Fruit fly (Drosophila melanogaster) whole organism, prepupa: ENCODE measurements around the gene CG17078.
A peak's percentile ranks its signal among the peaks of the same experiment; 100 is the strongest.

Experiments
- CG10631 ChIP-seq: fragments of 200-800 bp; sonication (Bioruptor generic); optimal IDR thresholded peaks from 2 replicates; lab custom pipeline; 2016; ENCODE audit warnings: missing biosample characterization, missing genetic modification characterization
- CG10669 ChIP-seq: fragments of 200-800 bp; sonication (Bioruptor generic); optimal IDR thresholded peaks from 3 replicates; lab custom pipeline; 2018; ENCODE audit warnings: missing biosample characterization, mild to moderate bottlenecking, missing genetic modification characterization, moderate library complexity
- CG11762 ChIP-seq: fragments of 200-800 bp; sonication (Bioruptor generic); optimal IDR thresholded peaks from 3 replicates; lab custom pipeline; 2016; ENCODE audit warnings: missing biosample characterization, missing genetic modification characterization; ENCODE audit not compliant: insufficient read depth
- CG15336 ChIP-seq: fragments of 200-800 bp; sonication (Bioruptor generic); IDR thresholded peaks from 2 replicates; pipeline ENCODE4 v1.3.6; 2022; ENCODE audit warnings: missing biosample characterization, missing genetic modification characterization
- CG1621 ChIP-seq: fragments of 200-800 bp; sonication (Bioruptor generic); optimal IDR thresholded peaks from 3 replicates; lab custom pipeline; 2018; ENCODE audit warnings: missing biosample characterization, mild to moderate bottlenecking, missing genetic modification characterization
- CG16779 ChIP-seq: fragments of 200-800 bp; sonication (Bioruptor generic); optimal IDR thresholded peaks from 3 replicates; lab custom pipeline; 2017; ENCODE audit warnings: missing biosample characterization, mild to moderate bottlenecking, missing genetic modification characterization
- CG3032 ChIP-seq: fragments of 200-800 bp; optimal IDR thresholded peaks from 2 replicates; lab custom pipeline; 2019; ENCODE audit warnings: missing biosample characterization, mild to moderate bottlenecking, missing genetic modification characterization, moderate library complexity
- CG31627 ChIP-seq: fragments of 200-800 bp; sonication (Bioruptor generic); optimal IDR thresholded peaks from 3 replicates; lab custom pipeline; 2016; ENCODE audit warnings: missing biosample characterization, missing genetic modification characterization
- CG32006 ChIP-seq: fragments of 200-800 bp; sonication (Bioruptor generic); optimal IDR thresholded peaks from 3 replicates; lab custom pipeline; 2017; ENCODE audit warnings: missing biosample characterization, mild to moderate bottlenecking, missing genetic modification characterization
- CG34406 ChIP-seq: fragments of 200-800 bp; sonication (Bioruptor generic); optimal IDR thresholded peaks from 3 replicates; lab custom pipeline; 2016; ENCODE audit warnings: missing biosample characterization, missing genetic modification characterization
- CG4318 ChIP-seq: fragments of 200-800 bp; sonication (Bioruptor generic); optimal IDR thresholded peaks from 3 replicates; lab custom pipeline; 2017; ENCODE audit warnings: missing biosample characterization, mild to moderate bottlenecking, missing genetic modification characterization
- CG6792 ChIP-seq: fragments of 200-800 bp; sonication (Bioruptor generic); optimal IDR thresholded peaks from 3 replicates; lab custom pipeline; 2016; ENCODE audit warnings: missing biosample characterization, missing genetic modification characterization
- CG6808 ChIP-seq: fragments of 200-800 bp; sonication (Bioruptor generic); optimal IDR thresholded peaks from 3 replicates; lab custom pipeline; 2017; ENCODE audit warnings: missing biosample characterization, missing genetic modification characterization, mild to moderate bottlenecking, moderate library complexity, missing genetic modification reagents
- CG7368 ChIP-seq: fragments of 200-800 bp; sonication (Bioruptor generic); optimal IDR thresholded peaks from 3 replicates; lab custom pipeline; 2016; ENCODE audit warnings: missing biosample characterization, missing genetic modification characterization
- CG8119 ChIP-seq: fragments of 200-800 bp; sonication (Bioruptor generic); IDR thresholded peaks from 3 replicates; pipeline ENCODE4 v1.3.6; 2022; ENCODE audit warnings: missing biosample characterization, missing genetic modification characterization
- CG8319 ChIP-seq: fragments of 200-800 bp; sonication (Bioruptor generic); optimal IDR thresholded peaks from 3 replicates; lab custom pipeline; 2016; ENCODE audit warnings: missing biosample characterization, missing genetic modification characterization
- CG8632 ChIP-seq: fragments of 200-800 bp; sonication (Bioruptor generic); optimal IDR thresholded peaks from 3 replicates; lab custom pipeline; 2016; ENCODE audit warnings: missing biosample characterization, missing genetic modification characterization
- CG9139 ChIP-seq: fragments of 200-800 bp; sonication (Bioruptor generic); optimal IDR thresholded peaks from 3 replicates; lab custom pipeline; 2017; ENCODE audit warnings: missing biosample characterization, mild to moderate bottlenecking, missing genetic modification characterization
- Eip78C ChIP-seq: fragments of 200-800 bp; sonication (Bioruptor generic); peaks from one replicate; lab custom pipeline; 2016; ENCODE audit warnings: missing biosample characterization, missing genetic modification characterization
- Eip93F ChIP-seq: fragments of 200-800 bp; sonication (Bioruptor generic); optimal IDR thresholded peaks from 2 replicates; lab custom pipeline; 2016; ENCODE audit warnings: missing biosample characterization, mild to moderate bottlenecking, missing genetic modification characterization
- Gug ChIP-seq: fragments of 200-800 bp; sonication (Bioruptor generic); IDR thresholded peaks from 2 replicates; pipeline ENCODE4 v1.3.6; 2022; ENCODE audit warnings: missing biosample characterization, missing genetic modification characterization
- Hr38 ChIP-seq: sonication (Bioruptor generic); optimal IDR thresholded peaks from 2 replicates; lab custom pipeline; 2016; ENCODE audit warnings: missing biosample characterization, missing genetic modification characterization
- Hr39 ChIP-seq: fragments of 200-800 bp; sonication (Bioruptor generic); optimal IDR thresholded peaks from 2 replicates; lab custom pipeline; 2016; ENCODE audit warnings: missing biosample characterization, missing genetic modification characterization
- Lpt ChIP-seq: fragments of 200-800 bp; sonication (Bioruptor generic); optimal IDR thresholded peaks from 3 replicates; lab custom pipeline; 2016; ENCODE audit warnings: missing biosample characterization, missing genetic modification characterization
- Met ChIP-seq: fragments of 200-800 bp; sonication (Bioruptor generic); optimal IDR thresholded peaks from 3 replicates; lab custom pipeline; 2016; ENCODE audit warnings: missing biosample characterization, missing genetic modification characterization
- OdsH ChIP-seq: fragments of 200-800 bp; sonication (Bioruptor generic); optimal IDR thresholded peaks from 3 replicates; lab custom pipeline; 2016; ENCODE audit warnings: missing biosample characterization, missing genetic modification characterization
- Sox102F ChIP-seq: fragments of 200-800 bp; sonication (Bioruptor generic); optimal IDR thresholded peaks from 2 replicates; lab custom pipeline; 2016; ENCODE audit warnings: missing biosample characterization, mild to moderate bottlenecking, missing genetic modification characterization
- Sox14 ChIP-seq: fragments of 200-800 bp; sonication (Bioruptor generic); optimal IDR thresholded peaks from 3 replicates; lab custom pipeline; 2016; ENCODE audit warnings: missing biosample characterization, missing genetic modification characterization
- Sox15 ChIP-seq: fragments of 200-800 bp; sonication (Bioruptor generic); optimal IDR thresholded peaks from 3 replicates; lab custom pipeline; 2016; ENCODE audit warnings: missing biosample characterization, missing genetic modification characterization
- achi ChIP-seq: fragments of 200-800 bp; sonication (Bioruptor generic); optimal IDR thresholded peaks from 3 replicates; lab custom pipeline; 2016; ENCODE audit warnings: missing biosample characterization, missing genetic modification characterization
- acj6 ChIP-seq: fragments of 200-800 bp; sonication (Bioruptor generic); optimal IDR thresholded peaks from 3 replicates; lab custom pipeline; 2016; ENCODE audit warnings: missing biosample characterization, missing genetic modification characterization
- cyc ChIP-seq: fragments of 200-800 bp; sonication (Bioruptor generic); optimal IDR thresholded peaks from 3 replicates; lab custom pipeline; 2016; ENCODE audit warnings: missing biosample characterization, missing genetic modification characterization
- eg ChIP-seq: fragments of 200-800 bp; sonication (Bioruptor generic); IDR thresholded peaks from 3 replicates; pipeline ENCODE4 v1.3.6; 2022; ENCODE audit warnings: missing biosample characterization, missing genetic modification characterization
- fd85E ChIP-seq: fragments of 200-800 bp; sonication (Bioruptor generic); optimal IDR thresholded peaks from 3 replicates; lab custom pipeline; 2016; ENCODE audit warnings: missing biosample characterization, missing genetic modification characterization
- fkh ChIP-seq: fragments of 200-800 bp; sonication (Bioruptor generic); optimal IDR thresholded peaks from 3 replicates; lab custom pipeline; 2017; ENCODE audit warnings: missing biosample characterization, mild to moderate bottlenecking, missing genetic modification characterization, moderate library complexity
- net ChIP-seq: fragments of 200-800 bp; sonication (Bioruptor generic); optimal IDR thresholded peaks from 3 replicates; lab custom pipeline; 2016; ENCODE audit warnings: missing biosample characterization, missing genetic modification characterization
- salr ChIP-seq, 2 experiments: fragments of 200-800 bp; sonication (Bioruptor generic); optimal IDR thresholded peaks; 3 replicates each; lab custom pipeline; 2016 to 2018; ENCODE audit warnings: missing biosample characterization in 2 of 2, missing genetic modification characterization in 2 of 2, mild to moderate bottlenecking in 1 of 2
- spab ChIP-seq: fragments of 200-800 bp; sonication (Bioruptor generic); optimal IDR thresholded peaks from 2 replicates; lab custom pipeline; 2017; ENCODE audit warnings: missing biosample characterization, mild to moderate bottlenecking, missing genetic modification characterization, missing genetic modification reagents
- svp ChIP-seq: fragments of 200-800 bp; sonication (Bioruptor generic); peaks from one replicate; lab custom pipeline; 2016; ENCODE audit warnings: missing biosample characterization, missing genetic modification characterization
- vri ChIP-seq: fragments of 200-800 bp; sonication (Bioruptor generic); optimal IDR thresholded peaks from 3 replicates; lab custom pipeline; 2016; ENCODE audit warnings: missing biosample characterization, mild to moderate bottlenecking, missing genetic modification characterization

The CG17078 gene

DNA sequence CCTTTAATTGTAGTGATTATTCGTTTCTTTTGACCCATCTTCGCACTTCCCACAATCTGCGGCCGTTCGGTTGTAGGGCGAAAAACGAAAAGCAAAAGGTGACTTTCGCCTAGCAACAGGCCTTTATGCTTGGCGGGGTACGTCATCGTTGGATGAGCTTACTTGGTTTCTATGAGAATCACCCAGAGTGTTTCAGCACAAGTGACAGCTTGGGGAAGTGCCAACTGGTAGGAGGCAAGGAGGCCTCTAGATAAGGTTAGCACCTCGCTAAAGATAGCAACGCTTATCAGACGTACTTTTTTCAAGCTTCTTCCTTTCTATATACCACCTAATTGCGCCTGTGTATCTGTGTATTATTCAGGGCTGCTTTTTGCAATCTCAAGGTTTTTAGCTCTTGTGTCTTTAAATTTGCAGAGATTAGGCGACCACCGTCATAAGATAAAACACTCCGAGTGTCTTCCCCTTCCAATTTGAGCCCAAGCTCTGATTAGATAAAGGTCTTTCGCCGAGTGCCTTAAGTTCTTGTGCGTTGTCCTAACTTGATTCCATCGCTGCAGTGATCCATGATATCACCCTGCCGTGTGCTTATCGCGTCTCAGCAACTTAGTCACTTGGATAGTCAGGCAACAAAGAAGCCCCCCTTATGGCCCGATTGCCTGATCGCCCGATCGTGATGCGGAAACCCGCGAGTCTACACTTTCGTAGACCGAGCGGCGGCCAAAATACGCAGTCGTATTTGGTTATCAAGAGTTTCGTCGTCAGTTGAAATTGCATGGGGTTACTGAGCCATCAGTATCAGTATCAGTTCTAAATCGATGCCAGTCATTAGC, 23.1 kb upstream of the CG17078 start:
- TF ChIP-seq cyc (GFP tag; lab: Kevin White, UChicago) (no peak), CG10631 (GFP tag; lab: Kevin White, UChicago) (no peak), vri (GFP tag; lab: Kevin White, UChicago) (peak; percentile 91), svp (GFP tag; lab: Kevin White, UChicago) (peak; percentile 92), Sox15 (GFP tag; lab: Kevin White, UChicago) (no peak), Sox14 (GFP tag; lab: Kevin White, UChicago) (peak; percentile 60), Sox102F (GFP tag; lab: Kevin White, UChicago) (no peak), Eip93F (GFP tag; lab: Kevin White, UChicago) (peak; percentile 80)
- TF ChIP-seq, all 60 proteins: peak for 4

DNA sequence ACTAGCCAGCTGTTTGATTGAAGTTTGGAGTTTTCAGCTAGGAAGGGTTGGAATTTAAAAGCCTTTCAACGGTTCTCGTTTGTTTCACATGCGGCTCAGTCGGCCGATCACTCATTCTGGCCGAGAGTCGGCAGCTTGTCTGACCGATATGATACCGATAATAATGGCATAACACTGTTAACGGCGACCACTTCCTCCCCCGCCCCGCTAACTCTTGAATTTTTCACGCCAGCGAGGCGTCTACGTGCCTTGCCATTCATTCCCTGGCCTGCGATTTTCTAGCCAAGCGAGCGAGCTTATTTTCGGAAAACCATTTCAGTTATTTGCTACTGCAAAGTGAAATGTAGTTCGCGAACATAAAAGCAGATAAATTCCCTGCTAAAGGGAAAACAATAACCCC, 22.0 kb upstream of the CG17078 start:
- TF ChIP-seq fd85E (GFP tag; lab: Kevin White, UChicago) (no peak), vri (GFP tag; lab: Kevin White, UChicago) (peak; percentile 90), CG8632 (no peak), CG6792 (no peak), net (no peak), OdsH (GFP tag; lab: Kevin White, UChicago) (no peak), CG10669 (no peak)

DNA sequence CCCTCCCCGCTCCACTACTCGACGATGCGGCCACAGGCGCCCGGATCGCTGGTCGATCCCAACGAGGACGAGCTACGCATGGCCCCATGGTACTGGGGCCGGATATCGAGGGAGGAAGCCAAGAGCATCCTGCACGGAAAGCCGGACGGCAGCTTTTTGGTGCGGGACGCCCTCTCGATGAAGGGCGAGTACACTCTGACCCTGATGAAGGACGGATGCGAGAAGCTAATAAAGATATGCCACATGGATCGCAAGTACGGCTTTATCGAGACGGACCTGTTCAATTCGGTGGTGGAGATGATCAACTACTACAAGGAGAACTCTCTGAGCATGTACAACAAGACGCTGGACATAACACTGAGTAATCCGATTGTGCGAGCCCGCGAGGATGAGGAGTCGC, 21.0 kb upstream of the CG17078 start:
- no peak for TF ChIP-seq CG34406
- TF ChIP-seq CG15336 = no peak
- no peak for TF ChIP-seq CG6792
- TF ChIP-seq svp (GFP tag; lab: Kevin White, UChicago) = peak; percentile 2
- no peak for TF ChIP-seq CG11762 (GFP tag; lab: Kevin White, UChicago)

DNA sequence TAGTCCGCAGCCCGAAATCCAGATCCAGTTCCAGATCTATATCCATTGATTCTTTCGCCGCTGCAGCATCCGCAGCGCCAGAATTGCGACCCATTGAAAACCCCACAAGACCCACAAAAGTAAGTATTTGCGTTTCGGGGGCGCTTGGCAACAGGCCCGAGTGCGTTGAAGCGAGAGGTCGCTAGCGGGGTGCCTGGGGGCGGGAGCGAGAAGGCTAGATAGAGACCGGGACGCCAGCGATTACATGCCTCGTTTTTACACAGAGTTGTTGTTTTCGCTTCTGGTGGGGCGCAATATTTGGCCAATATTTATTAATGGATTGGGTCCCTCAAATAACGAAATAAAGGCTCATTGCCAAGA, 20.2 kb upstream of the CG17078 start:
- TF ChIP-seq fkh (GFP tag; lab: Kevin White, UChicago) (peak; percentile 89), CG4318 (no peak), Eip78C (GFP tag; lab: Kevin White, UChicago) (peak; percentile 39), svp (GFP tag; lab: Kevin White, UChicago) (peak; percentile 85)

DNA sequence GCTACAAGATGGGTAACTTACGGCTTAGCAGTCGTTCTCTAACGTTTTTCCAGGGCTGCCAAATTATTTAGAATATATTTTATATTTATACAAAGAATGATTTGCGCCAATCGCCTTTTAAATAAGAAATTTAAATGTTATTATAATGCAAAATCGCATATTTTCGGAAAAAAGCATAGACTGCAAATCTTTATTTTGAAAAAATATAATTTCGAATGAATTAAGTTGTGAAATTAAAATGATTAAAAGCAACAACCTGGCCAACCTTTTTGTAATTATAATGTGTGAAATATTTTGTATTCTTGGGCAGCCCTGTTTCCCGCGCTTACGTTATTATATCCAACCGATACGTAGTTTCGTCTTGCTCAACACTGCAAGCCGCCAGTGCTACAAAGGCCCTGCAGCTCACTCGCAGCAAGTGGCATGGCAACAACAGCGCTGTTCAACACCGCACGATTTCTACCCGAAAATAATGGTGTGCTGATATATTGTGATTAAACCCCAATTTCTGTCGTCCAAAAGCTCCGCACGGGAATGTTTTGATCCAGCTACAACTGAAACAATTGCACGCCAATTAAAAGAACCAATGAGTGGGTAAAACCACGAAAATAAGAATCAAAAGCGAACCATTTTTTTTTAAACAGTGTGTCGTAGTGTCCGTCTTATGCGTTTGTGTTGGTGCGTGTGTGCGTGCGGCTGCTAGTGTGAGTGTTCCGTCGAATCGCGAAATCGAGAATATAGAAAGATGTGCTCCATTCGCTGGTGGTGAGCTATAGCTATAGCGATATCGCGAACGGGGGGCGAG, 19.6 kb upstream of the CG17078 start, which contains the start of gene Pi3K21B:
Pi3K21B (plus strand) TSS at position 401 of the 805 bp plus-strand sequence.
- TF ChIP-seq CG4318 (no peak), CG9139 (GFP tag; lab: Kevin White, UChicago) (peak; percentile 61), Met (GFP tag; lab: Kevin White, UChicago) (peak; percentile 87), eg (GFP tag; lab: Robert Waterston, UW) (peak; percentile 81), Hr39 (GFP tag; lab: Kevin White, UChicago) (peak; percentile 89), spab (GFP tag; lab: Kevin White, UChicago) (peak; percentile 60), CG6808 (peak; percentile 79), CG16779 (tag; lab: Kevin White, UChicago) (peak; percentile 38), CG7368 (GFP tag; lab: Kevin White, UChicago) (peak; percentile 79), CG8319 (GFP tag; lab: Kevin White, UChicago) (peak; percentile 83), CG8632 (peak; percentile 85), CG6792 (peak; percentile 90), fkh (GFP tag; lab: Kevin White, UChicago) (peak; percentile 51), net (peak; percentile 85), Gug (peak; percentile 52), CG32006 (GFP tag; lab: Kevin White, UChicago) (peak; percentile 92), OdsH (GFP tag; lab: Kevin White, UChicago) (peak; percentile 94), Hr38 (GFP tag; lab: Kevin White, UChicago) (peak; percentile 76), CG3032 (tag; lab: Kevin White, UChicago) (peak; percentile 88), achi (GFP tag; lab: Kevin White, UChicago) (peak; percentile 89), acj6 (GFP tag; lab: Kevin White, UChicago) (peak; percentile 92), salr (GFP tag; optimal IDR thresholded peaks at IDR 0.05; lab: Kevin White, UChicago) (peak; percentile 56 to 87), CG10669 (peak; percentile 80), svp (GFP tag; lab: Kevin White, UChicago) (peak; percentile 94), CG10631 (GFP tag; lab: Kevin White, UChicago) (peak; percentile 93), Lpt (GFP tag; lab: Kevin White, UChicago) (peak; percentile 83), CG8119 (GFP tag; lab: Robert Waterston, UW) (peak; percentile 92), fd85E (GFP tag; lab: Kevin White, UChicago) (peak; percentile 76), CG31627 (GFP tag; lab: Kevin White, UChicago) (peak; percentile 93), CG1621 (peak; percentile 67)
